Worm (Caenorhabditis elegans) whole organism, mixed stage, embryonic: ENCODE measurements around the gene C39E9.12.

Source experiments
- M03D4.4 ChIP-seq: sonication (generic microtip); optimal IDR thresholded peaks from 2 replicates; lab custom pipeline; 2017; ENCODE audit warnings: mild to moderate bottlenecking, missing genetic modification characterization, missing compliant biosample characterization
- blmp-1 ChIP-seq: fragments of 150-350 bp; optimal IDR thresholded peaks from 2 replicates; lab custom pipeline; 2014; ENCODE audit warnings: missing biosample characterization, missing genetic modification characterization
- ceh-39 ChIP-seq: fragments of 150-350 bp; optimal IDR thresholded peaks from 2 replicates; lab custom pipeline; 2014; ENCODE audit warnings: missing biosample characterization, missing genetic modification characterization
- ceh-43 ChIP-seq: fragments of 200-800 bp; sonication (Bioruptor generic); optimal IDR thresholded peaks from 2 replicates; lab custom pipeline; 2018; ENCODE audit warnings: mild to moderate bottlenecking, missing genetic modification characterization, moderate library complexity, missing compliant biosample characterization
- ceh-83 ChIP-seq: fragments of 200-800 bp; sonication (Bioruptor generic); optimal IDR thresholded peaks from 2 replicates; lab custom pipeline; 2018; ENCODE audit warnings: mild to moderate bottlenecking, missing genetic modification characterization, missing compliant biosample characterization
- ces-1 ChIP-seq: fragments of 150-350 bp; optimal IDR thresholded peaks from 2 replicates; lab custom pipeline; 2014; ENCODE audit warnings: missing biosample characterization, missing genetic modification reagents, missing genetic modification characterization
- cnd-1 ChIP-seq: fragments of 200-800 bp; sonication (Bioruptor generic); optimal IDR thresholded peaks from 2 replicates; lab custom pipeline; 2018; ENCODE audit warnings: mild to moderate bottlenecking, missing genetic modification characterization, missing compliant biosample characterization
- drap-1 ChIP-seq: fragments of 200-800 bp; sonication (Bioruptor generic); optimal IDR thresholded peaks from 3 replicates; lab custom pipeline; 2018; ENCODE audit warnings: mild to moderate bottlenecking, missing genetic modification characterization, missing compliant biosample characterization
- elt-1 ChIP-seq: sonication (generic microtip); optimal IDR thresholded peaks from 2 replicates; lab custom pipeline; 2017; ENCODE audit warnings: missing genetic modification characterization, mild to moderate bottlenecking, missing compliant biosample characterization, antibody characterized with exemption, moderate library complexity, borderline replicate concordance; ENCODE audit not compliant: insufficient read depth
- elt-3 ChIP-seq: fragments of 150-350 bp; optimal IDR thresholded peaks from 2 replicates; lab custom pipeline; 2014; ENCODE audit warnings: missing biosample characterization, missing genetic modification characterization
- flh-1 ChIP-seq: fragments of 200-800 bp; sonication (Bioruptor generic); optimal IDR thresholded peaks from 2 replicates; lab custom pipeline; 2018; ENCODE audit warnings: mild to moderate bottlenecking, missing genetic modification characterization, moderate library complexity, missing compliant biosample characterization
- ham-2 ChIP-seq: fragments of 200-800 bp; sonication (Bioruptor generic); optimal IDR thresholded peaks from 2 replicates; lab custom pipeline; 2018; ENCODE audit warnings: mild to moderate bottlenecking, missing genetic modification characterization, missing compliant biosample characterization
- hlh-1 ChIP-seq: fragments of 150-350 bp; optimal IDR thresholded peaks from 2 replicates; lab custom pipeline; 2014; ENCODE audit warnings: missing biosample characterization, missing genetic modification reagents, missing genetic modification characterization
- lin-13 ChIP-seq: fragments of 150-350 bp; optimal IDR thresholded peaks from 2 replicates; lab custom pipeline; 2014; ENCODE audit warnings: missing biosample characterization, missing genetic modification characterization
- lin-32 ChIP-seq: fragments of 200-800 bp; sonication (Bioruptor generic); optimal IDR thresholded peaks from 2 replicates; lab custom pipeline; 2018; ENCODE audit warnings: mild to moderate bottlenecking, missing genetic modification characterization, missing compliant biosample characterization
- lsy-2 ChIP-seq: fragments of 150-350 bp; optimal IDR thresholded peaks from 2 replicates; lab custom pipeline; 2014; ENCODE audit warnings: missing biosample characterization, missing genetic modification characterization
- mab-5 ChIP-seq: fragments of 150-350 bp; optimal IDR thresholded peaks from 2 replicates; lab custom pipeline; 2014; ENCODE audit warnings: missing biosample characterization, missing genetic modification characterization
- mep-1 ChIP-seq: fragments of 150-350 bp; optimal IDR thresholded peaks from 2 replicates; lab custom pipeline; 2017; ENCODE audit warnings: missing biosample characterization, missing genetic modification reagents, missing genetic modification characterization, inconsistent platforms
- mls-2 ChIP-seq: sonication (generic microtip); optimal IDR thresholded peaks from 2 replicates; lab custom pipeline; 2016; ENCODE audit warnings: mild to moderate bottlenecking, missing genetic modification characterization, moderate library complexity, missing compliant biosample characterization
- nhr-12 ChIP-seq: fragments of 150-350 bp; optimal IDR thresholded peaks from 2 replicates; lab custom pipeline; 2014; ENCODE audit warnings: missing biosample characterization, missing genetic modification characterization
- nhr-2 ChIP-seq: fragments of 150-350 bp; optimal IDR thresholded peaks from 2 replicates; lab custom pipeline; 2014; ENCODE audit warnings: missing biosample characterization, missing genetic modification characterization
- nhr-237 ChIP-seq: fragments of 150-350 bp; optimal IDR thresholded peaks from 2 replicates; lab custom pipeline; 2014; ENCODE audit warnings: missing biosample characterization, missing genetic modification characterization
- nhr-28 ChIP-seq: fragments of 150-350 bp; optimal IDR thresholded peaks from 2 replicates; lab custom pipeline; 2014; ENCODE audit warnings: missing biosample characterization, missing genetic modification characterization
- nhr-76 ChIP-seq: sonication (generic microtip); optimal IDR thresholded peaks from 2 replicates; lab custom pipeline; 2017; ENCODE audit warnings: missing biosample characterization, missing genetic modification characterization
- pha-4 ChIP-seq: fragments of 150-350 bp; optimal IDR thresholded peaks from 2 replicates; lab custom pipeline; 2018; ENCODE audit warnings: missing biosample characterization, missing genetic modification reagents, missing genetic modification characterization
- sem-2 ChIP-seq: fragments of 200-800 bp; sonication (Bioruptor generic); optimal IDR thresholded peaks from 2 replicates; lab custom pipeline; 2018; ENCODE audit warnings: mild to moderate bottlenecking, missing genetic modification characterization, missing compliant biosample characterization
- snpc-4 ChIP-seq: fragments of 150-350 bp; optimal IDR thresholded peaks from 2 replicates; lab custom pipeline; 2014; ENCODE audit warnings: missing biosample characterization, missing genetic modification characterization
- sptf-1 ChIP-seq: sonication (generic microtip); optimal IDR thresholded peaks from 2 replicates; lab custom pipeline; 2017; ENCODE audit warnings: mild to moderate bottlenecking, missing genetic modification characterization, moderate library complexity, missing compliant biosample characterization
- tbx-8 ChIP-seq: fragments of 200-800 bp; sonication (Bioruptor generic); optimal IDR thresholded peaks from 2 replicates; lab custom pipeline; 2018; ENCODE audit warnings: mild to moderate bottlenecking, missing genetic modification characterization, moderate library complexity, missing compliant biosample characterization
- unc-120 ChIP-seq: sonication (generic microtip); optimal IDR thresholded peaks from 2 replicates; lab custom pipeline; 2017; ENCODE audit warnings: missing genetic modification characterization, missing compliant biosample characterization; ENCODE audit not compliant: poor library complexity, severe bottlenecking
- unc-39 ChIP-seq: fragments of 150-350 bp; optimal IDR thresholded peaks from 2 replicates; lab custom pipeline; 2014; ENCODE audit warnings: missing biosample characterization, missing genetic modification characterization
- unc-62 ChIP-seq: fragments of 150-350 bp; optimal IDR thresholded peaks from 2 replicates; lab custom pipeline; 2014; ENCODE audit warnings: missing biosample characterization, missing genetic modification reagents, missing genetic modification characterization
- zip-8 ChIP-seq: fragments of 150-350 bp; optimal IDR thresholded peaks from 2 replicates; lab custom pipeline; 2014; ENCODE audit warnings: missing biosample characterization, missing genetic modification characterization
- ztf-11 ChIP-seq: fragments of 150-350 bp; optimal IDR thresholded peaks from 2 replicates; lab custom pipeline; 2014; ENCODE audit warnings: missing biosample characterization, missing genetic modification characterization

C39E9.12 gene

ce11 chrIV:13085675-13086074, 8.1 kb upstream of the C39E9.12 start:
- TF ChIP-seq sptf-1 (tag; lab: Kevin White, UChicago) (no peak), elt-1 (tag; lab: Kevin White, UChicago) (no peak), ces-1 (GFP tag; lab: Kevin White, UChicago) (no peak)

ce11 chrIV:13086705-13087104, 7.1 kb upstream of the C39E9.12 start, which contains the start of gene spin-2:
spin-2 (plus strand) TSS chrIV:13087005.
- TF ChIP-seq ceh-39 (no peak), ham-2 (GFP tag; lab: Kevin White, UChicago) (no peak), drap-1 (GFP tag; lab: Kevin White, UChicago) (no peak), nhr-237 (tag; lab: Kevin White, UChicago) (no peak), nhr-76 (tag; lab: Kevin White, UChicago) (no peak), flh-1 (no peak), pha-4 (tag; lab: Kevin White, UChicago) (no peak), ceh-83 (no peak), mep-1 (tag; lab: Kevin White, UChicago) (no peak), lsy-2 (tag; lab: Kevin White, UChicago) (no peak), snpc-4 (tag; lab: Kevin White, UChicago) (no peak), unc-39 (tag; lab: Kevin White, UChicago) (no peak), nhr-12 (tag; lab: Kevin White, UChicago) (no peak)

ce11 chrIV:13089671-13090242, 4.0 kb upstream of the C39E9.12 start:
- TF ChIP-seq nhr-2 (no peak), sptf-1 (tag; lab: Kevin White, UChicago) (peak; percentile 16)

ce11 chrIV:13090967-13091366, 2.8 kb upstream of the C39E9.12 start, which contains the start of gene col-132:
col-132 (minus strand) TSS chrIV:13091067.
- no peak for TF ChIP-seq flh-1
- no peak for TF ChIP-seq drap-1 (GFP tag; lab: Kevin White, UChicago)
- no peak for TF ChIP-seq nhr-12 (tag; lab: Kevin White, UChicago)
- TF ChIP-seq ceh-83, result no peak
- no peak for TF ChIP-seq unc-120 (tag; lab: Kevin White, UChicago)
- no peak for TF ChIP-seq unc-39 (tag; lab: Kevin White, UChicago)

- TF ChIP-seq ces-1 (GFP tag; lab: Kevin White, UChicago), result no peak
- TF ChIP-seq nhr-76 (tag; lab: Kevin White, UChicago), result no peak
- no peak for TF ChIP-seq lin-13 (tag; lab: Kevin White, UChicago)
- TF ChIP-seq unc-39 (tag; lab: Kevin White, UChicago), result no peak
- TF ChIP-seq lin-32 (GFP tag; lab: Kevin White, UChicago), result no peak
- TF ChIP-seq tbx-8 (GFP tag; lab: Kevin White, UChicago), result no peak
- TF ChIP-seq M03D4.4 (tag; lab: Kevin White, UChicago), result no peak
- TF ChIP-seq mab-5, result no peak
- TF ChIP-seq mep-1 (tag; lab: Kevin White, UChicago), result no peak
- no peak for TF ChIP-seq nhr-2
- no peak for TF ChIP-seq nhr-28 (tag; lab: Kevin White, UChicago)
- no peak for TF ChIP-seq ceh-39
- TF ChIP-seq elt-3, result no peak
- TF ChIP-seq, all 35 proteins: peak for 0
Observed at ce11 chrIV:13095462-13095861, 1.7 kb downstream of the C39E9.12 start, which contains the start of gene rfc-3. rfc-3 (plus strand) TSS chrIV:13095762.

- TF ChIP-seq nhr-237 (tag; lab: Kevin White, UChicago), result no peak
- no peak for TF ChIP-seq lsy-2 (tag; lab: Kevin White, UChicago)
- no peak for TF ChIP-seq unc-39 (tag; lab: Kevin White, UChicago)
- no peak for TF ChIP-seq hlh-1 (tag; lab: Kevin White, UChicago)
- TF ChIP-seq tbx-8 (GFP tag; lab: Kevin White, UChicago), result no peak
- no peak for TF ChIP-seq drap-1 (GFP tag; lab: Kevin White, UChicago)
- TF ChIP-seq blmp-1, result no peak
Observed at ce11 chrIV:13096778-13097177, 3.0 kb downstream of the C39E9.12 start.

- TF ChIP-seq sem-2 (GFP tag; lab: Kevin White, UChicago) (no peak), cnd-1 (tag; lab: Kevin White, UChicago) (no peak), mep-1 (tag; lab: Kevin White, UChicago) (peak; percentile 76), nhr-76 (tag; lab: Kevin White, UChicago) (no peak), unc-120 (tag; lab: Kevin White, UChicago) (no peak), elt-3 (no peak), lsy-2 (tag; lab: Kevin White, UChicago) (peak; percentile 63), snpc-4 (tag; lab: Kevin White, UChicago) (no peak), pha-4 (tag; lab: Kevin White, UChicago) (peak; percentile 23), drap-1 (GFP tag; lab: Kevin White, UChicago) (no peak), tbx-8 (GFP tag; lab: Kevin White, UChicago) (no peak), unc-62 (GFP tag; lab: Kevin White, UChicago) (no peak), ceh-43 (GFP tag; lab: Kevin White, UChicago) (no peak), ces-1 (GFP tag; lab: Kevin White, UChicago) (peak; percentile 99), ztf-11 (tag; lab: Kevin White, UChicago) (no peak), zip-8 (tag; lab: Kevin White, UChicago) (no peak), nhr-28 (tag; lab: Kevin White, UChicago) (no peak), hlh-1 (tag; lab: Kevin White, UChicago) (peak; percentile 19), flh-1 (no peak), blmp-1 (no peak), mls-2 (tag; lab: Kevin White, UChicago) (no peak)
Observed at ce11 chrIV:13098652-13099051, 4.8 kb downstream of the C39E9.12 start, which contains the start of the genes dli-1, tin-9.2 and exos-4.1. dli-1 (minus strand) TSS chrIV:13098792. tin-9.2 (plus strand) TSS chrIV:13098995. exos-4.1 (plus strand) TSS chrIV:13098999.
